Worm (Caenorhabditis elegans) whole organism, dauer: Measurements from ENCODE around the gene C54F6.20.

Experiments
- unc-62 ChIP-seq: sonication (generic microtip); optimal IDR thresholded peaks from 2 replicates; lab custom pipeline; 2017; ENCODE audit warnings: missing biosample characterization, missing genetic modification reagents, missing genetic modification characterization

C54F6.20 gene

ce11 chrV:7562947-7563346 is 38.4 kb downstream of the C54F6.20 start, which contains the start of gene F19F10.1:
TSS of gene F19F10.1 (plus strand) at chrV:7563247.
- TF ChIP-seq unc-62 (GFP tag; lab: Kevin White, UChicago) = no peak

- TF ChIP-seq unc-62 (GFP tag; lab: Kevin White, UChicago) = no peak
Observed at ce11 chrV:7570290-7570689, 45.7 kb downstream of the C54F6.20 start, which contains the start of gene clec-212. TSS of gene clec-212 (minus strand) at chrV:7570390.

- no peak for TF ChIP-seq unc-62 (GFP tag; lab: Kevin White, UChicago)
Observed at ce11 chrV:7570955-7571354, 46.4 kb downstream of the C54F6.20 start, which contains the start of gene F19F10.14. TSS of gene F19F10.14 (minus strand) at chrV:7571055.
